Worm (Caenorhabditis elegans): Measurements from ENCODE around the gene fbxa-99.

fbxa-99 gene

ce11 chrV:15975845-15976244, 6.8 kb downstream of the fbxa-99 start, which contains the start of gene clec-232:
Gene clec-232 (plus strand): TSS chrV:15976145.
- no peak for TF ChIP-seq elt-2 (tag; optimal IDR thresholded peaks at IDR 0.05)

ce11 chrV:15974836-15975235, 7.8 kb downstream of the fbxa-99 start, which contains the start of gene sru-22:
Gene sru-22 (minus strand): TSS chrV:15974936.
- TF ChIP-seq hlh-6 (tag; optimal IDR thresholded peaks at IDR 0.05), result no peak

- no peak for TF ChIP-seq elt-2 (tag; optimal IDR thresholded peaks at IDR 0.05)
- no peak for TF ChIP-seq pros-1 (tag; optimal IDR thresholded peaks at IDR 0.05)
- TF ChIP-seq fax-1 (tag; optimal IDR thresholded peaks at IDR 0.05), result no peak
- no peak for TF ChIP-seq unc-86 (tag; optimal IDR thresholded peaks at IDR 0.05)
- no peak for TF ChIP-seq pqm-1 (tag; optimal IDR thresholded peaks at IDR 0.05)
- no peak for TF ChIP-seq ceh-45 (GFP tag; IDR thresholded peaks at IDR 0.05)
- no peak for TF ChIP-seq tbx-7 (tag; optimal IDR thresholded peaks at IDR 0.05)
- TF ChIP-seq lin-11 (tag; optimal IDR thresholded peaks at IDR 0.05), result no peak
- no peak for TF ChIP-seq ttx-3 (tag; optimal IDR thresholded peaks at IDR 0.05)
- no peak for TF ChIP-seq T23F11.4 (GFP tag; optimal IDR thresholded peaks at IDR 0.05)
- no peak for TF ChIP-seq hlh-15 (tag; optimal IDR thresholded peaks at IDR 0.05)
- TF ChIP-seq sox-2 (GFP tag; IDR thresholded peaks at IDR 0.05), result no peak
- no peak for TF ChIP-seq ceh-14 (tag; optimal IDR thresholded peaks at IDR 0.05)
- TF ChIP-seq pag-3 (tag; optimal IDR thresholded peaks at IDR 0.05; ENCODE audit: borderline replicate concordance), result no peak
- no peak for TF ChIP-seq mec-3 (tag; optimal IDR thresholded peaks at IDR 0.05; ENCODE audit: borderline replicate concordance)
- TF ChIP-seq nhr-11 (tag; optimal IDR thresholded peaks at IDR 0.05), result no peak
Observed at ce11 chrV:15972484-15972883, 10.2 kb downstream of the fbxa-99 start, which contains the start of gene sru-23. Gene sru-23 (minus strand): TSS chrV:15972584.

ce11 chrV:15970820-15971219, 11.8 kb downstream of the fbxa-99 start:
- TF ChIP-seq pha-4 (tag; optimal IDR thresholded peaks at IDR 0.05) (no peak), ceh-48 (tag; optimal IDR thresholded peaks at IDR 0.05) (no peak)

- TF ChIP-seq ceh-48 (tag; optimal IDR thresholded peaks at IDR 0.05), result no peak
- no peak for TF ChIP-seq ceh-24 (tag; optimal IDR thresholded peaks at IDR 0.05)
- no peak for TF ChIP-seq ceh-31 (tag; optimal IDR thresholded peaks at IDR 0.05)
- TF ChIP-seq pha-4 (tag; optimal IDR thresholded peaks at IDR 0.05), result no peak
- TF ChIP-seq F13H6.1 (tag; optimal IDR thresholded peaks at IDR 0.05), result no peak
- no peak for TF ChIP-seq ceh-45 (GFP tag; IDR thresholded peaks at IDR 0.05)
- no peak for TF ChIP-seq nfya-1 (tag; optimal IDR thresholded peaks at IDR 0.05)
Observed at ce11 chrV:15969653-15970052, 13.0 kb downstream of the fbxa-99 start, which contains the start of gene F36G9.7. Gene F36G9.7 (minus strand): TSS chrV:15969753.

- TF ChIP-seq npax-4 (tag; optimal IDR thresholded peaks at IDR 0.05), result no peak
- no peak for TF ChIP-seq K02D7.2 (tag; optimal IDR thresholded peaks at IDR 0.05)
- TF ChIP-seq syd-9 (tag; optimal IDR thresholded peaks at IDR 0.05), result no peak
- no peak for TF ChIP-seq madf-2 (tag; optimal IDR thresholded peaks at IDR 0.05)
- no peak for TF ChIP-seq fkh-10 (GFP tag; optimal IDR thresholded peaks at IDR 0.05)
- no peak for TF ChIP-seq sox-2 (GFP tag; IDR thresholded peaks at IDR 0.05)
- TF ChIP-seq ama-1 (optimal IDR thresholded peaks at IDR 0.05), result no peak
- no peak for TF ChIP-seq ahr-1 (tag; optimal IDR thresholded peaks at IDR 0.05)
- no peak for TF ChIP-seq gmeb-2 (tag; optimal IDR thresholded peaks at IDR 0.05)
Observed at ce11 chrV:15967542-15967941, 15.1 kb downstream of the fbxa-99 start, which contains the start of gene sri-1. Gene sri-1 (minus strand): TSS chrV:15967642.

ce11 chrV:15965114-15965513, 17.5 kb downstream of the fbxa-99 start, which contains the start of gene sri-2:
Gene sri-2 (minus strand): TSS chrV:15965214.
- TF ChIP-seq che-1 (tag; optimal IDR thresholded peaks at IDR 0.05), result no peak
- TF ChIP-seq hlh-6 (tag; optimal IDR thresholded peaks at IDR 0.05), result no peak
- TF ChIP-seq tbx-7 (tag; optimal IDR thresholded peaks at IDR 0.05), result no peak
- TF ChIP-seq ceh-18 (tag; optimal IDR thresholded peaks at IDR 0.05), result no peak
- no peak for TF ChIP-seq C08G9.2 (tag; optimal IDR thresholded peaks at IDR 0.05)
- no peak for TF ChIP-seq ceh-31 (tag; optimal IDR thresholded peaks at IDR 0.05)
- no peak for TF ChIP-seq nhr-232 (tag; optimal IDR thresholded peaks at IDR 0.05)

All from whole organism, late embryonic.